Worm (Caenorhabditis elegans) whole organism, L2 larva: Measurements from ENCODE around the gene ehbp-1.
A peak's percentile ranks its signal among the peaks of the same experiment; 100 is the strongest.

ENCODE experiments used
- C34F6.9 ChIP-seq: fragments of 150-350 bp; optimal IDR thresholded peaks from 2 replicates; lab custom pipeline; 2014; ENCODE audit warnings: missing biosample characterization, missing genetic modification characterization
- F13H6.1 ChIP-seq: sonication (generic microtip); optimal IDR thresholded peaks from 2 replicates; lab custom pipeline; 2016; ENCODE audit warnings: missing genetic modification characterization, missing compliant biosample characterization
- R02D3.7 ChIP-seq: fragments of 150-350 bp; optimal IDR thresholded peaks from 2 replicates; lab custom pipeline; 2014; ENCODE audit warnings: missing biosample characterization, missing genetic modification characterization
- Y55F3AM.14 ChIP-seq: fragments of 200-800 bp; sonication (Bioruptor generic); optimal IDR thresholded peaks from 2 replicates; lab custom pipeline; 2018; ENCODE audit warnings: mild to moderate bottlenecking, missing genetic modification characterization, missing compliant biosample characterization
- ZK546.5 ChIP-seq: sonication (generic microtip); optimal IDR thresholded peaks from 2 replicates; lab custom pipeline; 2017; ENCODE audit warnings: missing biosample characterization, missing genetic modification characterization
- alr-1 ChIP-seq: fragments of 150-350 bp; optimal IDR thresholded peaks from 2 replicates; lab custom pipeline; 2014; ENCODE audit warnings: missing biosample characterization, missing genetic modification characterization
- aly-2 ChIP-seq: fragments of 150-350 bp; optimal IDR thresholded peaks from 2 replicates; lab custom pipeline; 2014; ENCODE audit warnings: missing biosample characterization, missing genetic modification characterization
- ama-1 ChIP-seq: fragments of 150-350 bp; optimal IDR thresholded peaks from 2 replicates; lab custom pipeline; 2018; ENCODE audit warnings: inconsistent platforms
- blmp-1 ChIP-seq: sonication (generic microtip); optimal IDR thresholded peaks from 2 replicates; lab custom pipeline; 2017; ENCODE audit warnings: missing genetic modification characterization, mild to moderate bottlenecking, missing compliant biosample characterization, antibody characterized with exemption, moderate library complexity; ENCODE audit not compliant: insufficient read depth
- ceh-16 ChIP-seq: fragments of 150-350 bp; optimal IDR thresholded peaks from 2 replicates; lab custom pipeline; 2014; ENCODE audit warnings: missing biosample characterization, missing genetic modification characterization
- ceh-82 ChIP-seq: fragments of 150-350 bp; optimal IDR thresholded peaks from 2 replicates; lab custom pipeline; 2014; ENCODE audit warnings: missing biosample characterization, missing genetic modification characterization
- crh-2 ChIP-seq: sonication (generic microtip); optimal IDR thresholded peaks from 2 replicates; lab custom pipeline; 2017; ENCODE audit warnings: missing biosample characterization, missing genetic modification characterization
- egl-27 ChIP-seq: sonication (generic microtip); optimal IDR thresholded peaks from 3 replicates; lab custom pipeline; 2017; ENCODE audit warnings: missing biosample characterization, missing genetic modification reagents, missing genetic modification characterization
- elt-1 ChIP-seq: fragments of 150-350 bp; optimal IDR thresholded peaks from 2 replicates; lab custom pipeline; 2014; ENCODE audit warnings: missing biosample characterization, missing genetic modification characterization
- fos-1 ChIP-seq: fragments of 150-350 bp; optimal IDR thresholded peaks from 2 replicates; lab custom pipeline; 2014; ENCODE audit warnings: missing biosample characterization, missing genetic modification characterization
- gmeb-1 ChIP-seq: fragments of 150-350 bp; optimal IDR thresholded peaks from 2 replicates; lab custom pipeline; 2014; ENCODE audit warnings: missing biosample characterization, missing genetic modification characterization
- lin-13 ChIP-seq: fragments of 150-350 bp; optimal IDR thresholded peaks from 2 replicates; lab custom pipeline; 2014; ENCODE audit warnings: missing biosample characterization, missing genetic modification reagents, missing genetic modification characterization
- lin-39 ChIP-seq: fragments of 150-350 bp; optimal IDR thresholded peaks from 2 replicates; lab custom pipeline; 2014; ENCODE audit warnings: missing biosample characterization, missing genetic modification reagents, missing genetic modification characterization
- lsy-2 ChIP-seq, 2 experiments: fragments of 150-350 bp in 1 of 2; sonication (generic microtip) in 1 of 2; optimal IDR thresholded peaks; 2 replicates each; lab custom pipeline; 2014 to 2017; ENCODE audit warnings: missing biosample characterization in 2 of 2, missing genetic modification characterization in 2 of 2
- mab-5 ChIP-seq: fragments of 150-350 bp; optimal IDR thresholded peaks from 2 replicates; lab custom pipeline; 2014; ENCODE audit warnings: missing biosample characterization, missing genetic modification characterization
- mbf-1 ChIP-seq: sonication (generic microtip); optimal IDR thresholded peaks from 2 replicates; lab custom pipeline; 2017; ENCODE audit warnings: missing biosample characterization, missing genetic modification characterization
- nhr-10 ChIP-seq: sonication (generic microtip); optimal IDR thresholded peaks from 2 replicates; lab custom pipeline; 2017; ENCODE audit warnings: missing biosample characterization, missing genetic modification characterization
- nhr-129 ChIP-seq: fragments of 150-350 bp; optimal IDR thresholded peaks from 2 replicates; lab custom pipeline; 2014; ENCODE audit warnings: missing biosample characterization, missing genetic modification characterization
- nhr-237 ChIP-seq: fragments of 150-350 bp; optimal IDR thresholded peaks from 2 replicates; lab custom pipeline; 2014; ENCODE audit warnings: missing biosample characterization, missing genetic modification characterization
- nhr-6 ChIP-seq: fragments of 150-350 bp; optimal IDR thresholded peaks from 2 replicates; lab custom pipeline; 2014; ENCODE audit warnings: missing biosample characterization, missing genetic modification characterization
- nhr-77 ChIP-seq: fragments of 150-350 bp; optimal IDR thresholded peaks from 2 replicates; lab custom pipeline; 2014; ENCODE audit warnings: missing biosample characterization, missing genetic modification characterization
- peb-1 ChIP-seq: fragments of 150-350 bp; optimal IDR thresholded peaks from 2 replicates; lab custom pipeline; 2014; ENCODE audit warnings: missing biosample characterization, missing genetic modification characterization
- sem-4 ChIP-seq: fragments of 150-350 bp; optimal IDR thresholded peaks from 2 replicates; lab custom pipeline; 2014; ENCODE audit warnings: missing biosample characterization, missing genetic modification reagents, missing genetic modification characterization
- skn-1 ChIP-seq: sonication (generic microtip); optimal IDR thresholded peaks from 2 replicates; lab custom pipeline; 2017; ENCODE audit warnings: missing biosample characterization, missing genetic modification characterization
- sma-3 ChIP-seq: sonication (generic microtip); optimal IDR thresholded peaks from 2 replicates; lab custom pipeline; 2016; ENCODE audit warnings: missing genetic modification reagents, missing genetic modification characterization, missing compliant biosample characterization
- sma-9 ChIP-seq, 2 experiments: fragments of 150-350 bp in 1 of 2; sonication (generic microtip) in 1 of 2; optimal IDR thresholded peaks; 2 replicates each; lab custom pipeline; 2014 to 2016; ENCODE audit warnings: missing genetic modification characterization in 2 of 2, mild to moderate bottlenecking in 1 of 2, missing biosample characterization in 1 of 2, missing compliant biosample characterization in 1 of 2, missing genetic modification reagents in 1 of 2, moderate library complexity in 1 of 2
- snpc-4 ChIP-seq: fragments of 150-350 bp; optimal IDR thresholded peaks from 2 replicates; lab custom pipeline; 2014; ENCODE audit warnings: missing biosample characterization, missing genetic modification characterization
- unc-55 ChIP-seq: fragments of 150-350 bp; sonication (generic microtip); optimal IDR thresholded peaks from 3 replicates; lab custom pipeline; 2014; ENCODE audit warnings: missing biosample characterization, missing genetic modification reagents, missing genetic modification characterization
- unc-62 ChIP-seq: fragments of 150-350 bp; optimal IDR thresholded peaks from 2 replicates; lab custom pipeline; 2014; ENCODE audit warnings: missing biosample characterization, missing genetic modification reagents, missing genetic modification characterization
- ztf-1 ChIP-seq: fragments of 200-800 bp; sonication (Bioruptor generic); conservative IDR thresholded peaks from 2 replicates; pipeline ENCODE4 v1.3.6; 2022; ENCODE audit warnings: missing genetic modification characterization, missing compliant biosample characterization
- ztf-11 ChIP-seq: sonication (generic microtip); optimal IDR thresholded peaks from 2 replicates; lab custom pipeline; 2017; ENCODE audit warnings: missing biosample characterization, missing genetic modification characterization
- ztf-4 ChIP-seq: fragments of 150-350 bp; optimal IDR thresholded peaks from 2 replicates; lab custom pipeline; 2014; ENCODE audit warnings: missing biosample characterization, missing genetic modification characterization

ehbp-1 gene

DNA sequence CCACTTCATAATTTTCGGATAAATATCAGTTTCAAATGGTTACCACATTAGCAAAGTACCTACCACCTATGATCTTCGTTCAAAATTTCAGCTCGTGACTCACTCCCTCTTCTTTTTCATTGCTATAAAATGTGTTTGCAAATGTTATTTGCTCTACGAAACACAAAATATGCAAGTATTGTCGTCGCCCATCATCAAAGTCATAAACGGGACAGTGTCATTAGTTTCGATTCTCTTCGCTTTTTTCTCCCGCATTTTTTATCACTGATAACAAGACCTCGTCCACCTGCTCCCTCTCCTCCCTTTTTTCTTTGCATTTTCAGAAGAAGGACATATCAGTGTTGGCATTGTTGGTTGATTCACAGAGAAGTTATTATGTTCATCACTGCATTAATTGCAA is 24.0 kb upstream of the ehbp-1 start, which contains the start of gene C50F4.1:
TSS of gene C50F4.1 (plus strand) at position 324 of the 400 bp plus-strand sequence.
- no peak for TF ChIP-seq ceh-16
- peak; percentile 17 for TF ChIP-seq crh-2
- TF ChIP-seq mbf-1 (tag; lab: Kevin White, UChicago), result no peak
- no peak for TF ChIP-seq egl-27 (tag; lab: Kevin White, UChicago)
- peak; percentile 3 for TF ChIP-seq gmeb-1 (tag; lab: Kevin White, UChicago)
- no peak for TF ChIP-seq lin-13 (GFP tag; lab: Kevin White, UChicago)
- TF ChIP-seq sma-9 (GFP tag; optimal IDR thresholded peaks at IDR 0.05; lab: Kevin White, UChicago), result peak; percentile 45
- TF ChIP-seq sma-9 (tag; optimal IDR thresholded peaks at IDR 0.05; lab: Kevin White, UChicago), result no peak
- TF ChIP-seq nhr-6 (tag; lab: Kevin White, UChicago), result no peak
- TF ChIP-seq skn-1, result no peak
- TF ChIP-seq fos-1 (tag; lab: Kevin White, UChicago), result peak; percentile 88
- no peak for TF ChIP-seq blmp-1 (tag; lab: Kevin White, UChicago)

DNA sequence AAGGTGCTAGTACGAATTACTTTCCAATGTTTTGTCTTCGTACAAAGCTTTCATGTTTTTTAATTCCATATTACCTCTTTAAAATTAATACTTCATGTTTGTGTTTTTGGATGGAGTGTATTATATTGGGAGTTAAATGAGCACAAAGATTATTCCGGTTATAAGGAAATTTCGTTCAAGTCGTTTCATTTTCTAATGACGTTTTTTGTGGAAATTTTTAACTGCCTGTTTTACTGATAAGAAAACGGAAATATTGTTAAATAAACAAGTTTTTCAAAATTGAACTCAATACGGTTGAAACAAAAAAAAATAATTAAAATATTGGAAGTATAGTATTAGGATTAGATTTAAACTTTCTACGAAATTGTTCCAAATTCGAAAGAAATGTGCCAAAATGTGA is 23.1 kb upstream of the ehbp-1 start:
- no peak for TF ChIP-seq ZK546.5 (tag; lab: Kevin White, UChicago)
- peak; percentile 45 for TF ChIP-seq fos-1 (tag; lab: Kevin White, UChicago)

DNA sequence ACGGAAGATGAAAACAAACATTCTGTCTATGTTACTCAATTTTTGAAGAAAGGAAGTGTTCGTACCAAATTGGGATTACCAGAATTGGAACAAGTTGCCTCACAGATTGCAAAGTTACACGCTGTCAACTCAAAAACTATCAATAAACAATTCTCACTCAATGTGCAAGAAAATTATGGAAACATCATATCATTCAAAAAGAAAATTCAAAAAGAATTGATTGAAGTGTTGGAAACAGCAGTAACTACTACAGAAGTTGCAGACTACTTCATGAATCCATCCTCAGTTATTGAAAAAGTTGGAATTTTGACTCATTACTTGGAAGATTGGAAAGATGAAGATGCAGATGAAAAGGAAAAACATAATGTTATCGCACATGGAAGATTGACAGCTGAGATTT is 22.5 kb upstream of the ehbp-1 start:
- no peak for TF ChIP-seq egl-27 (tag; lab: Kevin White, UChicago)
- TF ChIP-seq sem-4 (tag; lab: Kevin White, UChicago), result no peak
- no peak for TF ChIP-seq aly-2 (tag; lab: Kevin White, UChicago)
- TF ChIP-seq R02D3.7 (tag; lab: Kevin White, UChicago), result no peak
- TF ChIP-seq crh-2, result no peak
- TF ChIP-seq unc-55 (GFP tag; lab: Kevin White, UChicago), result no peak
- no peak for TF ChIP-seq ceh-16
- TF ChIP-seq alr-1 (tag; lab: Kevin White, UChicago), result no peak
- no peak for TF ChIP-seq lin-39
- TF ChIP-seq snpc-4 (tag; lab: Kevin White, UChicago), result no peak
- no peak for TF ChIP-seq ztf-4
- TF ChIP-seq, all 48 proteins: peak for 0

DNA sequence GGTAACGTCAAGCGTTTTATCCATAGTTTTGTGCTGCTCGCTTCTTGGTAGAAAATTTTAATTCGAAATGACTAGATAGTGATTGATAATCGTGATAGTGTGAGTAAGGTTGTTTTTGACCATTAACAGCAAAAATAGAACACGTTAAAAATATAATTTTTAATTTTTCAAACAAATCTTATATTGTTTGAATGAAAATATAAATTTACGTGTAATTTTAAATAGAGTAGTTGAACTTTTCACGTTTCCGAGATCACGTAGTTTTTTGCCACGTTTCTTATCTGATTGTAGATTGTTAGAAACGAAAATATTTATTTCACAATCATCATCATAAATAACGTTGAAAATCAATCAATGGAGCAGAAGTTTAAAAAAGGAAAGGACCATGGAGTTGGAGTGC is 19.0 kb upstream of the ehbp-1 start, which contains the start of the genes C50F4.10 and pfk-1.2:
TSS of gene C50F4.10 (minus strand) at position 101 of the 400 bp plus-strand sequence.
TSS of gene pfk-1.2 (plus strand) at position 325 of the 400 bp plus-strand sequence.
- TF ChIP-seq crh-2 (no peak), ztf-4 (no peak), sem-4 (tag; lab: Kevin White, UChicago) (no peak), ama-1 (lab: Kevin White, UChicago) (no peak), nhr-77 (tag; lab: Kevin White, UChicago) (no peak), nhr-129 (tag; lab: Kevin White, UChicago) (no peak), unc-62 (GFP tag; lab: Kevin White, UChicago) (no peak), peb-1 (tag; lab: Kevin White, UChicago) (no peak), lin-39 (no peak), nhr-10 (no peak), ceh-16 (no peak), mab-5 (tag; lab: Kevin White, UChicago) (no peak), alr-1 (tag; lab: Kevin White, UChicago) (no peak), ZK546.5 (tag; lab: Kevin White, UChicago) (no peak), nhr-237 (tag; lab: Kevin White, UChicago) (no peak), skn-1 (no peak), ceh-82 (tag; lab: Kevin White, UChicago) (no peak)

DNA sequence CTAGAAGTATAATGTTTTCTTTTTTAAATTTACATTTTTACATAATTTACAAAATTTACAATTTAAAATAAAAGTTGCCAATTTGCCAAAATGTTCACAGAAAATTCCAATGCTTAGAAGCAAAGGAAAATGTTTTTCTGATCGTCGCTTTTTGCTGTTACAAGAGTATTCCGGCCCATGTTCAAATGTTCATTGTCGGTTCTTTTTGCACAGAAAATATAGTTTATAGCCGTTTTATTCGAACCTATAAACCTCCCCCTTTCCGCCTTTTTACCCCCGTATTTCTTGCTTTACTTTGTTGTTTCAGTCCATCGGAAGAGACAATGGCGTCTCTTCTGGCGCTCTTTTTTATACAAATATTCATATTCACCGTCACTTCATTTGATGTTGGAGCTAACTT is 15.8 kb upstream of the ehbp-1 start, which contains the start of gene tag-329:
TSS of gene tag-329 (plus strand) at position 301 of the 400 bp plus-strand sequence.
- TF ChIP-seq lin-39 (no peak), elt-1 (tag; lab: Kevin White, UChicago) (no peak), blmp-1 (tag; lab: Kevin White, UChicago) (no peak), ztf-11 (no peak), ceh-82 (tag; lab: Kevin White, UChicago) (no peak)

DNA sequence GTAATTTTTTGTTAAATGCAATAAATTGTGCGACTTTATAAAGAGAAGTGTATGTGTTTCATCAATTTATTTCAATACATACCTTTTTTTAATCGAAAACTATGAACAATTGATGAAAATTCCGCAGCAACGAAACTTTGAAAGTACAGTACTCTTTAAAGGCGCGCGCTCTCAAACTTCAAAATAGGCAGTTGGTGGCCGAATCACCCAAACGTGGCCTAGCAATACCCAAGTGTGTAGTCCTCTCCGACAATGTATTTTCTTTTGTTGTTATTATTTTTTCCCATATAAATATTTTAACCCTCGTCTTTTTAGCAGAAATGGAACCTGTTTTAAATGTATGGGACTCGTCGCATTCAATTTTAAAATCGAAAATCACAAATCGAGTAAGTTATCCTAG is 13.9 kb upstream of the ehbp-1 start, which contains the start of gene C50F4.4:
TSS of gene C50F4.4 (plus strand) at position 267 of the 400 bp plus-strand sequence.
- TF ChIP-seq lsy-2 (tag; optimal IDR thresholded peaks at IDR 0.05; lab: Kevin White, UChicago) (peak in 1 of 2 experiments; percentile 17), lin-13 (GFP tag; lab: Kevin White, UChicago) (no peak), egl-27 (tag; lab: Kevin White, UChicago) (no peak), sma-9 (GFP tag; optimal IDR thresholded peaks at IDR 0.05; lab: Kevin White, UChicago) (peak; percentile 58), sma-9 (tag; optimal IDR thresholded peaks at IDR 0.05; lab: Kevin White, UChicago) (no peak), peb-1 (tag; lab: Kevin White, UChicago) (no peak), Y55F3AM.14 (no peak), fos-1 (tag; lab: Kevin White, UChicago) (peak; percentile 15), C34F6.9 (tag; lab: Kevin White, UChicago) (peak; percentile 58), F13H6.1 (tag; lab: Kevin White, UChicago) (peak; percentile 26), gmeb-1 (tag; lab: Kevin White, UChicago) (peak; percentile 33), sma-3 (GFP tag; lab: Kevin White, UChicago) (peak; percentile 30), ztf-1 (no peak), unc-62 (GFP tag; lab: Kevin White, UChicago) (no peak)
